Fruit fly (Drosophila melanogaster) whole organism, embryonic: Measurements from ENCODE around the gene CG15046.

ENCODE experiments used
- Blimp-1 ChIP-seq: fragments of 200-800 bp; sonication (Bioruptor generic); optimal IDR thresholded peaks from 3 replicates; lab custom pipeline; 2018; ENCODE audit warnings: missing biosample characterization, missing genetic modification characterization, mild to moderate bottlenecking, moderate library complexity, missing genetic modification reagents
- Bteb2 ChIP-seq: fragments of 200-800 bp; sonication (Bioruptor generic); optimal IDR thresholded peaks from 2 replicates; lab custom pipeline; 2016; ENCODE audit warnings: missing biosample characterization, missing genetic modification characterization
- CG10979 ChIP-seq: fragments of 200-800 bp; sonication (Bioruptor generic); optimal IDR thresholded peaks from 2 replicates; lab custom pipeline; 2018; ENCODE audit warnings: missing biosample characterization, mild to moderate bottlenecking, missing genetic modification characterization, moderate library complexity
- CG11504 ChIP-seq: fragments of 200-800 bp; sonication (Bioruptor generic); optimal IDR thresholded peaks from 3 replicates; lab custom pipeline; 2019; ENCODE audit warnings: missing biosample characterization, mild to moderate bottlenecking, missing genetic modification characterization, moderate library complexity
- CG12071 ChIP-seq: fragments of 200-800 bp; sonication (Bioruptor generic); optimal IDR thresholded peaks from 3 replicates; lab custom pipeline; 2018; ENCODE audit warnings: missing biosample characterization, mild to moderate bottlenecking, missing genetic modification characterization
- CG12236 ChIP-seq: fragments of 200-800 bp; sonication (Bioruptor generic); optimal IDR thresholded peaks from 2 replicates; lab custom pipeline; 2016; ENCODE audit warnings: missing biosample characterization, missing genetic modification characterization
- CG14014 ChIP-seq: fragments of 200-800 bp; sonication (Bioruptor generic); IDR thresholded peaks from 2 replicates; pipeline ENCODE4 v1.3.6; 2022; ENCODE audit warnings: missing biosample characterization, missing genetic modification characterization
- CG14710 ChIP-seq: fragments of 200-800 bp; sonication (Bioruptor generic); optimal IDR thresholded peaks from 3 replicates; lab custom pipeline; 2019; ENCODE audit warnings: missing biosample characterization, mild to moderate bottlenecking, missing genetic modification characterization, moderate library complexity
- CG15011 ChIP-seq: fragments of 200-800 bp; sonication (Bioruptor generic); optimal IDR thresholded peaks from 3 replicates; lab custom pipeline; 2018; ENCODE audit warnings: missing biosample characterization, mild to moderate bottlenecking, missing genetic modification characterization
- CG17829 ChIP-seq: fragments of 200-800 bp; optimal IDR thresholded peaks from 2 replicates; lab custom pipeline; 2019; ENCODE audit warnings: missing biosample characterization, mild to moderate bottlenecking, missing genetic modification characterization, moderate library complexity
- CG2202 ChIP-seq: fragments of 200-800 bp; sonication (Bioruptor generic); optimal IDR thresholded peaks from 2 replicates; lab custom pipeline; 2018; ENCODE audit warnings: missing biosample characterization, mild to moderate bottlenecking, missing genetic modification characterization
- CG2678 ChIP-seq: fragments of 200-800 bp; sonication (Bioruptor generic); optimal IDR thresholded peaks from 3 replicates; lab custom pipeline; 2019; ENCODE audit warnings: missing biosample characterization, mild to moderate bottlenecking, missing genetic modification characterization, moderate library complexity
- CG2712 ChIP-seq: fragments of 200-800 bp; optimal IDR thresholded peaks from 3 replicates; lab custom pipeline; 2019; ENCODE audit warnings: missing biosample characterization, mild to moderate bottlenecking, missing genetic modification characterization, moderate library complexity
- CG3163 ChIP-seq: fragments of 200-800 bp; sonication (Bioruptor generic); optimal IDR thresholded peaks from 3 replicates; lab custom pipeline; 2016; ENCODE audit warnings: missing biosample characterization, missing genetic modification characterization
- CG4730 ChIP-seq: fragments of 200-800 bp; sonication (Bioruptor generic); IDR thresholded peaks from 2 replicates; pipeline ENCODE4 v1.3.6; 2022; ENCODE audit warnings: missing biosample characterization, missing genetic modification characterization
- CG7987 ChIP-seq: fragments of 200-800 bp; sonication (Bioruptor generic); optimal IDR thresholded peaks from 2 replicates; lab custom pipeline; 2018; ENCODE audit warnings: missing biosample characterization, mild to moderate bottlenecking, missing genetic modification characterization, moderate library complexity
- D19A ChIP-seq: fragments of 200-800 bp; optimal IDR thresholded peaks from 3 replicates; lab custom pipeline; 2019; ENCODE audit warnings: missing biosample characterization, mild to moderate bottlenecking, missing genetic modification characterization, moderate library complexity
- HmgD ChIP-seq: fragments of 200-800 bp; sonication (Bioruptor generic); optimal IDR thresholded peaks from 3 replicates; lab custom pipeline; 2016; ENCODE audit warnings: missing biosample characterization, missing genetic modification characterization
- MTF-1 ChIP-seq: fragments of 200-800 bp; sonication (Bioruptor generic); optimal IDR thresholded peaks from 2 replicates; lab custom pipeline; 2018; ENCODE audit warnings: missing biosample characterization, mild to moderate bottlenecking, missing genetic modification characterization, borderline replicate concordance
- Meics ChIP-seq: fragments of 200-800 bp; sonication (Bioruptor generic); optimal IDR thresholded peaks from 2 replicates; lab custom pipeline; 2017; ENCODE audit warnings: missing biosample characterization, mild to moderate bottlenecking, missing genetic modification characterization
- Nf-YA ChIP-seq: fragments of 200-800 bp; sonication (Bioruptor generic); IDR thresholded peaks from 2 replicates; pipeline ENCODE4 v1.3.6; 2022; ENCODE audit warnings: missing biosample characterization, missing genetic modification characterization
- bsh ChIP-seq, 2 experiments: fragments of 200-800 bp; sonication (Bioruptor generic); optimal IDR thresholded peaks; 2 replicates each; lab custom pipeline; 2017 to 2018; ENCODE audit warnings: mild to moderate bottlenecking in 2 of 2, missing biosample characterization in 2 of 2, missing genetic modification characterization in 2 of 2, moderate library complexity in 1 of 2
- crol ChIP-seq: fragments of 200-800 bp; sonication (Bioruptor generic); IDR thresholded peaks from 2 replicates; pipeline ENCODE4 v1.3.6; 2022; ENCODE audit warnings: missing biosample characterization, missing genetic modification characterization
- dmrt11E ChIP-seq: fragments of 200-800 bp; sonication (Bioruptor generic); optimal IDR thresholded peaks from 3 replicates; lab custom pipeline; 2018; ENCODE audit warnings: missing biosample characterization, mild to moderate bottlenecking, missing genetic modification characterization, moderate library complexity
- fd96Cb ChIP-seq: fragments of 200-800 bp; sonication (Bioruptor generic); optimal IDR thresholded peaks from 2 replicates; lab custom pipeline; 2018; ENCODE audit warnings: missing biosample characterization, mild to moderate bottlenecking, missing genetic modification characterization, moderate library complexity
- gem ChIP-seq: fragments of 200-800 bp; sonication (Bioruptor generic); optimal IDR thresholded peaks from 2 replicates; lab custom pipeline; 2019; ENCODE audit warnings: missing biosample characterization, mild to moderate bottlenecking, missing genetic modification characterization, moderate library complexity
- gsb-n ChIP-seq: fragments of 200-800 bp; sonication (Bioruptor generic); optimal IDR thresholded peaks from 3 replicates; lab custom pipeline; 2018; ENCODE audit warnings: missing biosample characterization, mild to moderate bottlenecking, missing genetic modification characterization
- hbn ChIP-seq: fragments of 200-800 bp; sonication (Bioruptor generic); IDR thresholded peaks from 2 replicates; pipeline ENCODE4 v1.3.6; 2022; ENCODE audit warnings: missing biosample characterization, missing genetic modification characterization; ENCODE audit not compliant: partially characterized antibody
- lola ChIP-seq, 3 experiments: fragments of >200 bp in 2 of 3; fragments of 200-800 bp in 1 of 3; sonication (Bioruptor generic) in 1 of 3; optimal IDR thresholded peaks; 2 replicates each; lab custom pipeline; 2017 to 2019; ENCODE audit warnings: missing biosample characterization in 3 of 3, missing genetic modification characterization in 3 of 3, mild to moderate bottlenecking in 1 of 3, moderate library complexity in 1 of 3
- nerfin-1 ChIP-seq: fragments of 200-800 bp; sonication (Bioruptor generic); optimal IDR thresholded peaks from 3 replicates; lab custom pipeline; 2019; ENCODE audit warnings: missing biosample characterization, mild to moderate bottlenecking, missing genetic modification characterization, moderate library complexity
- nerfin-2 ChIP-seq: fragments of 200-800 bp; sonication (Bioruptor generic); IDR thresholded peaks from 2 replicates; pipeline ENCODE4 v1.3.6; 2022; ENCODE audit warnings: missing biosample characterization, missing genetic modification characterization; ENCODE audit not compliant: partially characterized antibody
- org-1 ChIP-seq: fragments of 200-800 bp; sonication (Bioruptor generic); optimal IDR thresholded peaks from 2 replicates; lab custom pipeline; 2017; ENCODE audit warnings: missing biosample characterization, missing genetic modification characterization
- phol ChIP-seq: fragments of 200-800 bp; sonication (Bioruptor generic); optimal IDR thresholded peaks from 3 replicates; lab custom pipeline; 2018; ENCODE audit warnings: missing biosample characterization, mild to moderate bottlenecking, missing genetic modification characterization, moderate library complexity
- prd ChIP-seq, 3 experiments: fragments of >200 bp in 2 of 3; fragments of 200-800 bp in 1 of 3; sonication (Bioruptor generic) in 1 of 3; optimal IDR thresholded peaks in 2 of 3; IDR thresholded peaks in 1 of 3; 2 replicates in 2 of 3; 3 replicates in 1 of 3; pipeline versions ENCODE4 v1.3.6 to Lab custom; 2017 to 2022; ENCODE audit warnings: missing biosample characterization in 1 of 3, missing genetic modification characterization in 1 of 3
- pros ChIP-seq: fragments of 200-800 bp; sonication (Bioruptor generic); optimal IDR thresholded peaks from 3 replicates; lab custom pipeline; 2019; ENCODE audit warnings: missing biosample characterization, mild to moderate bottlenecking, missing genetic modification characterization, moderate library complexity
- sens ChIP-seq: fragments of 200-800 bp; sonication (Bioruptor generic); peaks from one replicate; lab custom pipeline; 2016; ENCODE audit warnings: missing biosample characterization, missing genetic modification characterization
- wek ChIP-seq: fragments of 200-800 bp; sonication (Bioruptor generic); optimal IDR thresholded peaks from 3 replicates; lab custom pipeline; 2018; ENCODE audit warnings: missing biosample characterization, mild to moderate bottlenecking, missing genetic modification characterization, moderate library complexity
- yki ChIP-seq: fragments of >200 bp; optimal IDR thresholded peaks from 3 replicates; lab custom pipeline; 2018
- zf30C ChIP-seq: fragments of 200-800 bp; sonication (Bioruptor generic); optimal IDR thresholded peaks from 3 replicates; lab custom pipeline; 2018; ENCODE audit warnings: missing biosample characterization, mild to moderate bottlenecking, missing genetic modification characterization

Gene CG15046

DNA sequence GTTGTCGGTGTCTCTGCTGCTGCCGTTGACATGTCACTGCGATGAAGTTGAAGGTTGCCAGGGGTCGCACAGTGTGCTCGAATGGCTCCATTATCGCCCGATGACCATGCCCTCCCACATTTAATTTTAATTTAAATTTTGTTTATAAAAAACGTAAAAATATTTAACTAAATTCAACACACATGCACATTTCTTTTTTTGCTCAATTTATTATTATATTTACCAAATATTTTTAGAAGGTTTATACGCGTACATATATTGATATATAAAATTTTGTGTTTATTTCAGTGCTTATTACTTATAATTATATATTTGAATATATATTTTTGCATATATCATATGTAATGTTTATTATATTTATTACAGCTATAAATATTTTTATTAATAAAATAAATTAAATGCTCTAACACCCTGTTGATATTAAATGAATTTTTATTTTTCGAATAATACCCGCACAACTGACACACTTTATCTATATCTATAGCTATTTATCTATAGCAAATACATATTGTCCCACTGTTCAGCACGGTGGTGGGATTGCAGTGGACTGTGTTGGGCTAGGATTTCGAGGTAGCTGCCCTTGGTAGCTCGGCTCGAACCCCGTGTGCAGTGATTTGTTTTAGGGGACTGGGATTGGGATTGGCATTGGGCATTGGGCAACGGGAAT lies 33.9 kb upstream of the CG15046 start (continued):
- no peak for TF ChIP-seq wek (GFP tag; lab: Kevin White, UChicago)
- no peak for TF ChIP-seq CG14014
- TF ChIP-seq nerfin-2 (GFP tag; lab: Robert Waterston, UW) = no peak
- no peak for TF ChIP-seq Bteb2 (GFP tag; lab: Kevin White, UChicago)
- TF ChIP-seq CG3163 (GFP tag; lab: Kevin White, UChicago) = no peak
- no peak for TF ChIP-seq CG12236
- TF ChIP-seq CG17829 = peak; percentile 20
- TF ChIP-seq Nf-YA = no peak
- TF ChIP-seq yki (lab: Kevin White, UChicago) = no peak
- no peak for TF ChIP-seq hbn
- TF ChIP-seq CG7987 (GFP tag; lab: Kevin White, UChicago) = no peak
- TF ChIP-seq CG15011 (GFP tag; lab: Kevin White, UChicago) = no peak
- TF ChIP-seq CG11504 (tag; lab: Kevin White, UChicago) = peak; percentile 43
- no peak for TF ChIP-seq CG4730
- no peak for TF ChIP-seq CG12071
- TF ChIP-seq HmgD = no peak
- TF ChIP-seq CG2678 (tag; lab: Kevin White, UChicago) = no peak

DNA sequence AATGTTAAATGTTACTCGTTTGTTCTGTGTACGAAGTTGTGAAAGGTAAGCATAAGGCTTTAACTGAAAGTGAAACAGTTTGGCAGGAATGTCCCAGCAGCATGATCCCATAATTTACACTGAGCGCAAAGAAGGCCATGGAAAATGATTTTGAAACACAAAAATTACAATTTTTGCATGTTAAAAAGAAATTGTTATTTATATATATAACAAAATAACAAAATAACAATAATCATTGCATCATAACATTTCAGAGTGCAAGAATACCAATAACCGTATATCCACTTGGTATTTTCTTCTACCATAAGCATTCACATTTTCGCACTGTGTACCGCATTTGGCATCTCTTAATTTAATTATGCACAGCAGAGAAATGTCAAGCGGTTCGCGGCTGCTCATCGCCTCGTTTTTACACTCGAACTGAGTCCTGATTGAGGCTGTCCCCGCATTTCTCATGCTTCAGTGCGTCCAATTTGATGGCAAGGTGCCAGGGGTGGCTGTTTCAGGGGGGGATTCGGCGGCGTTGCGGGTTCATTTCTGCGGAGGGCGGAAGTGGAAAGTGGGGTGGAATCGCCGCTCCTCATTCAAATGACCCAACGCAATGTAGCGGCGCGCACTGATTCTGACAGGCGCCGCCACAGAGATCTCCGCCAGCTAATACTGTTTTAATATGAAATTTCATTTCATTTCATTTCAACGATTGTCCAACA lies 33.1 kb upstream of the CG15046 start, which contains the start of gene CG6481:
CG6481 (minus strand) TSS at position 51 of the 710 bp plus-strand sequence.
- peak; percentile 32 for TF ChIP-seq zf30C
- TF ChIP-seq Bteb2 (GFP tag; lab: Kevin White, UChicago) = no peak
- TF ChIP-seq phol (tag; lab: Kevin White, UChicago) = peak; percentile 29
- TF ChIP-seq lola (GFP tag; optimal IDR thresholded peaks at IDR 0.05; lab: Kevin White, UChicago) = peak in 1 of 3 experiments; percentile 19
- TF ChIP-seq prd (optimal IDR thresholded peaks at IDR 0.05; lab: Kevin White, UChicago) = no peak
- peak; percentile 25; the same call in 1 of the 3 replicates for TF ChIP-seq prd (GFP tag; IDR thresholded peaks at IDR 0.05; lab: Robert Waterston, UW)
- TF ChIP-seq gem (tag; lab: Kevin White, UChicago) = peak; percentile 34
- TF ChIP-seq MTF-1 = no peak
- peak; percentile 20 for TF ChIP-seq CG2712 (tag; lab: Kevin White, UChicago)
- TF ChIP-seq CG10979 (tag; lab: Kevin White, UChicago) = peak; percentile 32
- peak; percentile 66 for TF ChIP-seq pros (GFP tag; lab: Kevin White, UChicago)
- peak; percentile 10 for TF ChIP-seq fd96Cb (tag; lab: Kevin White, UChicago)
- peak; percentile 7 for TF ChIP-seq D19A (tag; lab: Kevin White, UChicago)
- peak; percentile 17 for TF ChIP-seq Blimp-1
- peak; percentile 57 for TF ChIP-seq gsb-n
- TF ChIP-seq CG11504 (tag; lab: Kevin White, UChicago) = peak; percentile 19
- no peak for TF ChIP-seq CG2202 (tag; lab: Kevin White, UChicago)
- no peak for TF ChIP-seq Meics (GFP tag; lab: Kevin White, UChicago)
- peak; percentile 12 for TF ChIP-seq CG14710 (tag; lab: Kevin White, UChicago)
- TF ChIP-seq sens (GFP tag; lab: Kevin White, UChicago) = peak; percentile 68
- peak; percentile 72 for TF ChIP-seq crol (GFP tag; lab: Robert Waterston, UW)
- TF ChIP-seq bsh (GFP tag; optimal IDR thresholded peaks at IDR 0.05; lab: Kevin White, UChicago) = peak in 1 of 2 experiments; percentile 22
- TF ChIP-seq org-1 = no peak
- peak; percentile 61 for TF ChIP-seq nerfin-1 (tag; lab: Kevin White, UChicago)
- peak; percentile 34 for TF ChIP-seq dmrt11E (tag; lab: Kevin White, UChicago)
